Fruit fly (Drosophila melanogaster): ENCODE results near the gene Btk.

The Btk gene

dm6 chr2L:8212666-8213270 is 88.1 kb downstream of the Btk start, which contains the start of the genes CG8372 and CG8360 (continued):
- TF ChIP-seq Ssrp (tag; optimal IDR thresholded peaks at IDR 0.05): peak; percentile 98
- TF ChIP-seq CG3065 (GFP tag; optimal IDR thresholded peaks at IDR 0.05): peak; percentile 97
- TF ChIP-seq CG6175 (GFP tag; IDR thresholded peaks at IDR 0.05): peak; percentile 98
- TF ChIP-seq ftz-f1 (GFP tag; optimal IDR thresholded peaks at IDR 0.05): peak; percentile 82
- peak; percentile 97 for TF ChIP-seq schlank (tag; optimal IDR thresholded peaks at IDR 0.05)
- peak; percentile 93 for TF ChIP-seq CG18011 (GFP tag; optimal IDR thresholded peaks at IDR 0.05)
- TF ChIP-seq br (optimal IDR thresholded peaks at IDR 0.05): no peak
- TF ChIP-seq lilli (GFP tag; optimal IDR thresholded peaks at IDR 0.05): peak; percentile 100
- TF ChIP-seq al (GFP tag; IDR thresholded peaks at IDR 0.05): peak; percentile 98
- TF ChIP-seq maf-S (GFP tag; optimal IDR thresholded peaks at IDR 0.05): peak; percentile 99
- TF ChIP-seq CG4328 (GFP tag; optimal IDR thresholded peaks at IDR 0.05): peak; percentile 97
- TF ChIP-seq CG8765 (GFP tag; IDR thresholded peaks at IDR 0.05): peak; percentile 99
- peak; percentile 91 for TF ChIP-seq Poxn (GFP tag; IDR thresholded peaks at IDR 0.05)
- peak; percentile 98 for TF ChIP-seq CG13296 (GFP tag; optimal IDR thresholded peaks at IDR 0.05)
- TF ChIP-seq CG17186 (GFP tag; optimal IDR thresholded peaks at IDR 0.05): peak; percentile 95
- TF ChIP-seq CG6689 (GFP tag; IDR thresholded peaks at IDR 0.05): peak; percentile 99
- peak; percentile 98 for TF ChIP-seq CoRest (tag; optimal IDR thresholded peaks at IDR 0.05)
- TF ChIP-seq onecut (GFP tag; IDR thresholded peaks at IDR 0.05): peak; percentile 96
- TF ChIP-seq CG1792 (GFP tag; optimal IDR thresholded peaks at IDR 0.05): peak; percentile 98
- TF ChIP-seq CG12071 (GFP tag; optimal IDR thresholded peaks at IDR 0.05): peak; percentile 99
- peak; percentile 96 for TF ChIP-seq CG11696 (GFP tag; IDR thresholded peaks at IDR 0.05)
- TF ChIP-seq CG8359 (GFP tag; optimal IDR thresholded peaks at IDR 0.05; ENCODE audit: borderline replicate concordance): peak; percentile 93
- TF ChIP-seq Xbp1 (GFP tag; optimal IDR thresholded peaks at IDR 0.05): peak; percentile 100
- peak; percentile 44; the same call in 1 of the 2 replicates for TF ChIP-seq ato (GFP tag; IDR thresholded peaks at IDR 0.05; ENCODE audit: partially characterized antibody)
- peak; percentile 97 for TF ChIP-seq CG12104 (GFP tag; optimal IDR thresholded peaks at IDR 0.05)
- TF ChIP-seq Rx (GFP tag; IDR thresholded peaks at IDR 0.05): peak; percentile 99
- TF ChIP-seq Atf6 (GFP tag; IDR thresholded peaks at IDR 0.05): peak; percentile 99
- peak; percentile 99 for TF ChIP-seq CG4617 (GFP tag; optimal IDR thresholded peaks at IDR 0.05; ENCODE audit: borderline replicate concordance)
- peak; percentile 98 for TF ChIP-seq CG10147 (GFP tag; optimal IDR thresholded peaks at IDR 0.05)
- TF ChIP-seq Nf-YA (GFP tag; IDR thresholded peaks at IDR 0.05): peak; percentile 97
- peak; percentile 99 for TF ChIP-seq HHEX (GFP tag; optimal IDR thresholded peaks at IDR 0.05)
- TF ChIP-seq az2 (GFP tag; optimal IDR thresholded peaks at IDR 0.05): peak; percentile 99
- TF ChIP-seq CG13775 (GFP tag; optimal IDR thresholded peaks at IDR 0.05): peak; percentile 98
- peak; percentile 89 for TF ChIP-seq E2f2 (GFP tag; IDR thresholded peaks at IDR 0.05)
- peak; percentile 99 for TF ChIP-seq CG11247 (GFP tag; IDR thresholded peaks at IDR 0.05)
- peak; percentile 99 for TF ChIP-seq CG4424 (GFP tag; optimal IDR thresholded peaks at IDR 0.05)
- peak; percentile 90 to 95 for TF ChIP-seq crp (GFP tag; optimal IDR thresholded peaks at IDR 0.05)
- TF ChIP-seq sr (GFP tag; IDR thresholded peaks at IDR 0.05): peak; percentile 97
- peak; percentile 96 for TF ChIP-seq Fer2 (tag; optimal IDR thresholded peaks at IDR 0.05)
- TF ChIP-seq Lpt (GFP tag; optimal IDR thresholded peaks at IDR 0.05): no peak
- peak; percentile 99 for TF ChIP-seq CG12942 (GFP tag; optimal IDR thresholded peaks at IDR 0.05)
- TF ChIP-seq esg (GFP tag; conservative IDR thresholded peaks at IDR 0.05): peak; percentile 99
- TF ChIP-seq CG8089 (GFP tag; optimal IDR thresholded peaks at IDR 0.05): peak; percentile 99
- peak; percentile 99 for TF ChIP-seq CG13424 (tag; optimal IDR thresholded peaks at IDR 0.05)
- TF ChIP-seq Asciz (GFP tag; optimal IDR thresholded peaks at IDR 0.05): peak; percentile 97
- peak; percentile 92 for TF ChIP-seq CG31365 (tag; optimal IDR thresholded peaks at IDR 0.05)
- peak; percentile 97 for TF ChIP-seq CG1024 (GFP tag; IDR thresholded peaks at IDR 0.05)
- peak; percentile 59 for TF ChIP-seq pfk (GFP tag; optimal IDR thresholded peaks at IDR 0.05)
- TF ChIP-seq disco-r (GFP tag; optimal IDR thresholded peaks at IDR 0.05): peak; percentile 98
- peak in 1 of 3 experiments; percentile 98 for TF ChIP-seq lola (GFP tag; optimal IDR thresholded peaks at IDR 0.05)

All from whole organism, embryonic.